Fruit fly (Drosophila melanogaster) whole organism, prepupa: Measurements from ENCODE around the gene CrebB.

ENCODE experiments used
- CG34406 ChIP-seq: fragments of 200-800 bp; sonication (Bioruptor generic); optimal IDR thresholded peaks from 3 replicates; lab custom pipeline; 2016; ENCODE audit warnings: missing biosample characterization, missing genetic modification characterization
- CG6854 ChIP-seq: fragments of 200-800 bp; sonication (Bioruptor generic); optimal IDR thresholded peaks from 2 replicates; lab custom pipeline; 2017; ENCODE audit warnings: missing biosample characterization, mild to moderate bottlenecking, missing genetic modification characterization

dm6 chrX:18347641-18348040 lies 18.5 kb upstream of the CrebB start:
- TF ChIP-seq CG6854, result no peak
- no peak for TF ChIP-seq CG34406 (GFP tag; lab: Kevin White, UChicago)
